Worm (Caenorhabditis elegans) whole organism, L1 larva: ENCODE results near the gene nep-26.

ENCODE experiments used
- efl-3 ChIP-seq: fragments of 200-800 bp; sonication (Bioruptor generic); optimal IDR thresholded peaks from 2 replicates; lab custom pipeline; 2018; ENCODE audit warnings: mild to moderate bottlenecking, missing genetic modification characterization, missing compliant biosample characterization
- hlh-17 ChIP-seq: fragments of 200-800 bp; sonication (Bioruptor generic); optimal IDR thresholded peaks from 2 replicates; lab custom pipeline; 2018; ENCODE audit warnings: missing genetic modification characterization, mild to moderate bottlenecking, missing compliant biosample characterization, moderate library complexity, borderline replicate concordance

- TF ChIP-seq efl-3 (GFP tag; lab: Kevin White, UChicago) (no peak), hlh-17 (GFP tag; lab: Kevin White, UChicago) (no peak)
Observed at ce11 chrII:10321410-10321809, 21.5 kb upstream of the nep-26 start, which contains the start of gene idpp-4.
